Worm (Caenorhabditis elegans): ENCODE data around the gene phat-6.

Gene phat-6

DNA sequence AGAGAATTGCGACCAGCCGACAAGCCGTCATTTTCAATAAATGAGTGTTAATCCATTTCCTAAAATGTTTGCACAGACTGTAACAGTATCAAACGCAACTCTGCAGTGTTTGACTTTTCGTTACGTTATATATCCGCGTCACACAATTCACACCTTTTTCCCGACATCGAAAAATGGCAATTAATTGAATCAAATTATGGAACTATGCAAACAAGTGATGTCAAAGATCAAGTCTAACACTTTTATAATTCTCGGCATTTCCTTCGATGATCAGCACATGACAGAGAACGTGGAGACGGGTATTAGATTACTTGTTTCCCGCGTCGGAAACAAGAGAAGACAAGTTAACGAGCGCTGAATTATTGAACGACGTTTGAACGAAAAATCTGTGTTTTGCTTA, at the start of gene phat-6:
Gene phat-6, minus strand, starts transcription at position 101 of the 400 bp plus-strand sequence.
- no peak for TF ChIP-seq Y48G9A.11 (GFP tag; IDR thresholded peaks at IDR 0.05)
- no peak for TF ChIP-seq F49E8.2 (tag; optimal IDR thresholded peaks at IDR 0.05; ENCODE audit: borderline replicate concordance)
- no peak for TF ChIP-seq saeg-2 (GFP tag; IDR thresholded peaks at IDR 0.05)
- no peak for TF ChIP-seq fos-1 (tag; optimal IDR thresholded peaks at IDR 0.05)
- TF ChIP-seq unc-62 (GFP tag; optimal IDR thresholded peaks at IDR 0.05 in 1 of 2): peak in 1 of 2 experiments; percentile 12
- no peak for TF ChIP-seq unc-62 (tag; optimal IDR thresholded peaks at IDR 0.05)
- TF ChIP-seq ZK546.5 (tag; optimal IDR thresholded peaks at IDR 0.05): no peak
- no peak for TF ChIP-seq nhr-77 (tag; optimal IDR thresholded peaks at IDR 0.05)

DNA sequence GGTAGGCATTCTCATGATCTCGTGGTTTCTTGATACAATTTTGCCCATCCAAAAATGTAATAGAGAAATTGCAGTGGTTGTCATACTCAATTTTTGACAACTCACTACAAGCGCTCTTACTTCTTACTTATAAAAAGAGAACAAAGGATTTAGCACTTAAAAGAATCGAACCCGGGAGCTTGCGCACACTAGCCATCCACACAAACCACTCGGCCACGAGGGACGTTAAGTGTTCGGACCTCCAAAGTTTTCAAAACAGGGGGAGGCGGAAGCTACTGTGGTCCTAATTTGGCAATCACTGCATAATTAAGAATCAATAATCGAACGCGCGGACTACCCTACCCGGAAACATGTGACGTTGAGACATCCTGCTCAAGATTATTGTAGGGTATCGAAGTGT, 48.5 kb upstream of the phat-6 start:
- TF ChIP-seq dve-1 (tag; optimal IDR thresholded peaks at IDR 0.05; ENCODE audit: insufficient read depth): no peak
- TF ChIP-seq php-3 (GFP tag; IDR thresholded peaks at IDR 0.05): no peak
- no peak for TF ChIP-seq attf-4 (tag; optimal IDR thresholded peaks at IDR 0.05)
- TF ChIP-seq vab-7 (GFP tag; IDR thresholded peaks at IDR 0.05): peak; percentile 54; the same call in 1 of the 2 replicates
- TF ChIP-seq hlh-11 (tag; optimal IDR thresholded peaks at IDR 0.05): no peak
- no peak for TF ChIP-seq nhr-28 (tag; optimal IDR thresholded peaks at IDR 0.05)
- TF ChIP-seq lim-7 (GFP tag; IDR thresholded peaks at IDR 0.05): peak; percentile 55; the same call in 1 of the 2 replicates
- TF ChIP-seq snpc-1.2 (GFP tag; IDR thresholded peaks at IDR 0.05): peak; percentile 70; the same call in 1 of the 2 replicates
- no peak for TF ChIP-seq lin-13 (GFP tag; optimal IDR thresholded peaks at IDR 0.05)
- 0 out of 2 replicates have a peak, but pooled peaks have one; percentile 40 for TF ChIP-seq mdt-29 (GFP tag; IDR thresholded peaks at IDR 0.05)
- TF ChIP-seq ztf-7 (tag; optimal IDR thresholded peaks at IDR 0.05): no peak

- TF ChIP-seq mes-2 (tag; optimal IDR thresholded peaks at IDR 0.05; ENCODE audit: poor library complexity, severe bottlenecking) (peak; percentile 22), nhr-42 (GFP tag; IDR thresholded peaks at IDR 0.05) (no peak), ceh-44 (GFP tag; IDR thresholded peaks at IDR 0.05) (peak; percentile 60; the same call in 1 of the 2 replicates), zip-11 (GFP tag; IDR thresholded peaks at IDR 0.05) (no peak), daf-19 (GFP tag; conservative IDR thresholded peaks at IDR 0.05) (0 out of 2 replicates have a peak, but pooled peaks have one; percentile 32), lin-38 (GFP tag; IDR thresholded peaks at IDR 0.05) (no peak; the same call in 1 of the 2 replicates), snpc-1.2 (GFP tag; IDR thresholded peaks at IDR 0.05) (peak; percentile 76), lin-39 (tag; optimal IDR thresholded peaks at IDR 0.05) (no peak), nhr-41 (GFP tag; IDR thresholded peaks at IDR 0.05) (no peak), F26F4.8 (GFP tag; conservative IDR thresholded peaks at IDR 0.05) (peak; percentile 59; the same call in 1 of the 2 replicates), spr-3 (GFP tag; optimal IDR thresholded peaks at IDR 0.05) (no peak), lin-13 (GFP tag; optimal IDR thresholded peaks at IDR 0.05) (no peak), dmd-6 (GFP tag; IDR thresholded peaks at IDR 0.05) (peak; percentile 49), vab-7 (GFP tag; IDR thresholded peaks at IDR 0.05) (0 out of 2 replicates have a peak, but pooled peaks have one; percentile 38), Y48G9A.11 (GFP tag; IDR thresholded peaks at IDR 0.05) (peak; percentile 53; the same call in 1 of the 2 replicates), lim-7 (GFP tag; IDR thresholded peaks at IDR 0.05) (peak; percentile 68; the same call in 1 of the 2 replicates), lin-15B (tag; optimal IDR thresholded peaks at IDR 0.05) (no peak), egl-43 (GFP tag; IDR thresholded peaks at IDR 0.05) (peak; percentile 77), ZK337.2 (GFP tag; IDR thresholded peaks at IDR 0.05) (0 out of 2 replicates have a peak, but pooled peaks have one; percentile 10), tra-1 (GFP tag; IDR thresholded peaks at IDR 0.05) (0 out of 2 replicates have a peak, but pooled peaks have one; percentile 23), sdz-12 (GFP tag; optimal IDR thresholded peaks at IDR 0.05) (no peak)
Measured at ce11 chrX:15241169-15241568, 47.0 kb upstream of the phat-6 start.

ce11 chrX:15236036-15236435, 41.9 kb upstream of the phat-6 start:
- TF ChIP-seq egl-27 (tag; optimal IDR thresholded peaks at IDR 0.05) (no peak), ceh-44 (GFP tag; IDR thresholded peaks at IDR 0.05) (peak; percentile 55; the same call in 1 of the 2 replicates), mep-1 (tag; optimal IDR thresholded peaks at IDR 0.05) (peak; percentile 28), nhr-6 (tag; optimal IDR thresholded peaks at IDR 0.05) (no peak), snpc-1.2 (GFP tag; IDR thresholded peaks at IDR 0.05) (peak; percentile 81), snpc-4 (tag; optimal IDR thresholded peaks at IDR 0.05) (no peak), jun-1 (tag; optimal IDR thresholded peaks at IDR 0.05) (no peak), zip-11 (GFP tag; IDR thresholded peaks at IDR 0.05) (no peak), ceh-28 (tag; optimal IDR thresholded peaks at IDR 0.05) (no peak), pha-4 (GFP tag; IDR thresholded peaks at IDR 0.05) (no peak), pha-4 (tag; optimal IDR thresholded peaks at IDR 0.05) (no peak), hlh-30 (tag; optimal IDR thresholded peaks at IDR 0.05; ENCODE audit: insufficient read depth) (peak; percentile 42), ceh-32 (tag; optimal IDR thresholded peaks at IDR 0.05; ENCODE audit: poor library complexity) (no peak), zag-1 (tag; optimal IDR thresholded peaks at IDR 0.05) (no peak), Y5F2A.4 (GFP tag; optimal IDR thresholded peaks at IDR 0.05) (no peak), egl-43 (GFP tag; IDR thresholded peaks at IDR 0.05) (peak; percentile 53)

All from whole organism, L4 larva.